Worm (Caenorhabditis elegans) whole organism, L4 larva: ENCODE measurements around the gene K02E10.7.

Source experiments
- D1046.2 ChIP-seq: fragments of 200-800 bp; sonication (Bioruptor generic); IDR thresholded peaks from 2 replicates; pipeline ENCODE4 v1.3.6; 2022; ENCODE audit warnings: missing genetic modification characterization, missing compliant biosample characterization
- F26F4.8 ChIP-seq: fragments of 200-800 bp; sonication (Bioruptor generic); conservative IDR thresholded peaks from 2 replicates; pipeline ENCODE4 v1.3.6; 2022; ENCODE audit warnings: missing genetic modification characterization, missing compliant biosample characterization
- F37D6.2 ChIP-seq: sonication (generic microtip); optimal IDR thresholded peaks from 2 replicates; lab custom pipeline; 2016; ENCODE audit warnings: mild to moderate bottlenecking, missing genetic modification characterization, missing compliant biosample characterization
- Y105C5A.15 ChIP-seq: fragments of 200-800 bp; sonication (Bioruptor generic); IDR thresholded peaks from 2 replicates; pipeline ENCODE4 v1.3.6; 2022; ENCODE audit warnings: missing genetic modification characterization, missing compliant biosample characterization
- ZK546.5 ChIP-seq, 2 experiments: sonication (generic microtip); optimal IDR thresholded peaks; 2 replicates each; lab custom pipeline; 2017; ENCODE audit warnings: missing biosample characterization in 2 of 2, missing genetic modification characterization in 2 of 2
- aha-1 ChIP-seq: fragments of 150-350 bp; peaks from one replicate; lab custom pipeline; 2014; ENCODE audit warnings: missing biosample characterization, missing genetic modification characterization
- aly-2 ChIP-seq: sonication (generic microtip); optimal IDR thresholded peaks from 2 replicates; lab custom pipeline; 2018; ENCODE audit warnings: missing biosample characterization, missing genetic modification characterization
- arid-1 ChIP-seq: fragments of 200-800 bp; sonication (Bioruptor generic); conservative IDR thresholded peaks from 2 replicates; pipeline ENCODE4 v1.3.6; 2022; ENCODE audit warnings: missing genetic modification reagents, missing genetic modification characterization, missing compliant biosample characterization
- ceh-44 ChIP-seq: fragments of 200-800 bp; sonication (Bioruptor generic); IDR thresholded peaks from 2 replicates; pipeline ENCODE4 v1.3.6; 2022; ENCODE audit warnings: missing genetic modification reagents, missing genetic modification characterization, missing compliant biosample characterization
- ces-1 ChIP-seq: fragments of 150-350 bp; sonication (generic microtip); optimal IDR thresholded peaks from 4 replicates; lab custom pipeline; 2014; ENCODE audit warnings: missing biosample characterization, missing genetic modification reagents, missing genetic modification characterization
- ctbp-1 ChIP-seq: fragments of 200-800 bp; sonication (Bioruptor generic); IDR thresholded peaks from 2 replicates; pipeline ENCODE4 v1.3.6; 2022; ENCODE audit warnings: missing genetic modification reagents, missing genetic modification characterization, missing compliant biosample characterization
- daf-16 ChIP-seq, 3 experiments: sonication (generic microtip); optimal IDR thresholded peaks; 2 replicates each; lab custom pipeline; 2016 to 2017; ENCODE audit warnings: missing genetic modification characterization in 3 of 3, missing genetic modification reagents in 3 of 3, mild to moderate bottlenecking in 2 of 3, missing compliant biosample characterization in 2 of 3, missing biosample characterization in 1 of 3, moderate library complexity in 1 of 3
- daf-8 ChIP-seq: fragments of 200-800 bp; sonication (Bioruptor generic); IDR thresholded peaks from 2 replicates; pipeline ENCODE4 v1.3.6; 2022; ENCODE audit warnings: missing genetic modification characterization, missing compliant biosample characterization
- dmd-6 ChIP-seq: fragments of 200-800 bp; sonication (Bioruptor generic); IDR thresholded peaks from 2 replicates; pipeline ENCODE4 v1.3.6; 2022; ENCODE audit warnings: missing genetic modification reagents, missing genetic modification characterization, missing compliant biosample characterization
- dmd-8 ChIP-seq: fragments of 200-800 bp; sonication (Bioruptor generic); IDR thresholded peaks from 2 replicates; pipeline ENCODE4 v1.3.6; 2022; ENCODE audit warnings: missing genetic modification characterization, missing compliant biosample characterization
- dpl-1 ChIP-seq: fragments of 150-350 bp; optimal IDR thresholded peaks from 2 replicates; lab custom pipeline; 2014; ENCODE audit warnings: missing biosample characterization, missing genetic modification reagents, missing genetic modification characterization
- gei-8 ChIP-seq: fragments of 200-800 bp; sonication (Bioruptor generic); optimal IDR thresholded peaks from 2 replicates; lab custom pipeline; 2018; ENCODE audit warnings: mild to moderate bottlenecking, missing genetic modification characterization, missing compliant biosample characterization
- hlh-30 ChIP-seq: sonication (generic microtip); optimal IDR thresholded peaks from 2 replicates; lab custom pipeline; 2017; ENCODE audit warnings: antibody characterized with exemption, mild to moderate bottlenecking, missing genetic modification characterization, missing compliant biosample characterization; ENCODE audit not compliant: insufficient read depth
- hmg-1.1 ChIP-seq: fragments of 200-800 bp; sonication (Bioruptor generic); IDR thresholded peaks from 2 replicates; pipeline ENCODE4 v1.3.6; 2022; ENCODE audit warnings: missing genetic modification reagents, missing genetic modification characterization, missing compliant biosample characterization
- lin-1 ChIP-seq: fragments of 200-800 bp; sonication (Bioruptor generic); IDR thresholded peaks from 2 replicates; pipeline ENCODE4 v1.3.6; 2022; ENCODE audit warnings: missing genetic modification reagents, missing genetic modification characterization, missing compliant biosample characterization
- lin-13 ChIP-seq: fragments of 150-350 bp; optimal IDR thresholded peaks from 2 replicates; lab custom pipeline; 2014; ENCODE audit warnings: missing biosample characterization, missing genetic modification reagents, missing genetic modification characterization
- lin-29 ChIP-seq: fragments of 200-800 bp; sonication (Bioruptor generic); IDR thresholded peaks from 2 replicates; pipeline ENCODE4 v1.3.6; 2022; ENCODE audit warnings: missing genetic modification reagents, missing genetic modification characterization, missing compliant biosample characterization
- lin-38 ChIP-seq: fragments of 200-800 bp; sonication (Bioruptor generic); IDR thresholded peaks from 2 replicates; pipeline ENCODE4 v1.3.6; 2022; ENCODE audit warnings: missing genetic modification reagents, missing genetic modification characterization, missing compliant biosample characterization
- lsy-2 ChIP-seq, 2 experiments: fragments of 150-350 bp in 1 of 2; sonication (generic microtip) in 1 of 2; optimal IDR thresholded peaks; 2 replicates each; lab custom pipeline; 2014 to 2017; ENCODE audit warnings: missing biosample characterization in 2 of 2, missing genetic modification characterization in 2 of 2
- madf-9 ChIP-seq: fragments of 200-800 bp; sonication (Bioruptor generic); conservative IDR thresholded peaks from 2 replicates; pipeline ENCODE4 v1.3.6; 2022; ENCODE audit warnings: missing genetic modification reagents, missing genetic modification characterization, missing compliant biosample characterization
- mdl-1 ChIP-seq, 2 experiments: fragments of 150-350 bp in 1 of 2; sonication (generic microtip) in 1 of 2; optimal IDR thresholded peaks; 2 replicates each; lab custom pipeline; 2014 to 2017; ENCODE audit warnings: missing biosample characterization in 2 of 2, missing genetic modification characterization in 2 of 2
- mes-2 ChIP-seq: sonication (generic microtip); optimal IDR thresholded peaks from 2 replicates; lab custom pipeline; 2016; ENCODE audit warnings: missing genotype, mild to moderate bottlenecking, missing genetic modification characterization, missing compliant biosample characterization; ENCODE audit not compliant: poor library complexity, severe bottlenecking
- mxl-2 ChIP-seq: fragments of 200-800 bp; sonication (Bioruptor generic); conservative IDR thresholded peaks from 2 replicates; pipeline ENCODE4 v1.3.6; 2022; ENCODE audit warnings: missing genetic modification reagents, missing genetic modification characterization, missing compliant biosample characterization
- nhr-10 ChIP-seq: fragments of 150-350 bp; optimal IDR thresholded peaks from 2 replicates; lab custom pipeline; 2014; ENCODE audit warnings: missing biosample characterization, missing genetic modification characterization
- nhr-102 ChIP-seq: sonication (generic microtip); optimal IDR thresholded peaks from 2 replicates; lab custom pipeline; 2016; ENCODE audit warnings: mild to moderate bottlenecking, missing genetic modification characterization, moderate library complexity, missing compliant biosample characterization
- nhr-25 ChIP-seq: sonication (generic microtip); optimal IDR thresholded peaks from 2 replicates; lab custom pipeline; 2017; ENCODE audit warnings: missing genetic modification characterization, mild to moderate bottlenecking, missing compliant biosample characterization, antibody characterized with exemption, moderate library complexity, borderline replicate concordance; ENCODE audit not compliant: insufficient read depth
- nhr-42 ChIP-seq: fragments of 200-800 bp; sonication (Bioruptor generic); IDR thresholded peaks from 2 replicates; pipeline ENCODE4 v1.3.6; 2022; ENCODE audit warnings: missing genetic modification characterization, missing compliant biosample characterization
- nhr-48 ChIP-seq: sonication (generic microtip); optimal IDR thresholded peaks from 2 replicates; lab custom pipeline; 2016; ENCODE audit warnings: mild to moderate bottlenecking, missing genetic modification characterization, missing compliant biosample characterization
- nhr-6 ChIP-seq: fragments of 150-350 bp; optimal IDR thresholded peaks from 2 replicates; lab custom pipeline; 2014; ENCODE audit warnings: missing biosample characterization, missing genetic modification characterization
- pqm-1 ChIP-seq: sonication (generic microtip); optimal IDR thresholded peaks from 2 replicates; lab custom pipeline; 2017; ENCODE audit warnings: missing biosample characterization, missing genetic modification characterization
- rbr-2 ChIP-seq: sonication (generic microtip); optimal IDR thresholded peaks from 2 replicates; lab custom pipeline; 2016; ENCODE audit warnings: missing genotype, missing genetic modification characterization, missing compliant biosample characterization
- saeg-2 ChIP-seq: fragments of 200-800 bp; sonication (Bioruptor generic); IDR thresholded peaks from 2 replicates; pipeline ENCODE4 v1.3.6; 2022; ENCODE audit warnings: missing genetic modification reagents, missing genetic modification characterization, missing compliant biosample characterization
- sdz-12 ChIP-seq: fragments of 200-800 bp; sonication (Bioruptor generic); optimal IDR thresholded peaks from 2 replicates; lab custom pipeline; 2018; ENCODE audit warnings: mild to moderate bottlenecking, missing genetic modification characterization, missing compliant biosample characterization
- set-16 ChIP-seq: fragments of 200-800 bp; sonication (Bioruptor generic); IDR thresholded peaks from 2 replicates; pipeline ENCODE4 v1.3.6; 2022; ENCODE audit warnings: missing genetic modification reagents, missing genetic modification characterization, missing compliant biosample characterization
- snpc-4 ChIP-seq: fragments of 150-350 bp; optimal IDR thresholded peaks from 2 replicates; lab custom pipeline; 2014; ENCODE audit warnings: missing biosample characterization, missing genetic modification characterization
- spr-1 ChIP-seq: sonication (generic microtip); optimal IDR thresholded peaks from 2 replicates; lab custom pipeline; 2016; ENCODE audit warnings: mild to moderate bottlenecking, missing genetic modification characterization, missing compliant biosample characterization
- tag-97 ChIP-seq: fragments of 200-800 bp; sonication (Bioruptor generic); IDR thresholded peaks from 2 replicates; pipeline ENCODE4 v1.3.6; 2022; ENCODE audit warnings: missing genetic modification characterization, missing compliant biosample characterization
- tra-1 ChIP-seq: fragments of 200-800 bp; sonication (Bioruptor generic); IDR thresholded peaks from 2 replicates; pipeline ENCODE4 v1.3.6; 2022; ENCODE audit warnings: missing genetic modification reagents, missing genetic modification characterization, missing compliant biosample characterization
- unc-130 ChIP-seq: sonication (generic microtip); optimal IDR thresholded peaks from 2 replicates; lab custom pipeline; 2016; ENCODE audit warnings: missing genetic modification reagents, missing genetic modification characterization, missing compliant biosample characterization
- vab-7 ChIP-seq: fragments of 200-800 bp; sonication (Bioruptor generic); IDR thresholded peaks from 2 replicates; pipeline ENCODE4 v1.3.6; 2022; ENCODE audit warnings: missing genetic modification reagents, missing genetic modification characterization, missing compliant biosample characterization
- ztf-7 ChIP-seq: fragments of 150-350 bp; optimal IDR thresholded peaks from 2 replicates; lab custom pipeline; 2014; ENCODE audit warnings: missing biosample characterization, missing genetic modification characterization

Gene K02E10.7

DNA sequence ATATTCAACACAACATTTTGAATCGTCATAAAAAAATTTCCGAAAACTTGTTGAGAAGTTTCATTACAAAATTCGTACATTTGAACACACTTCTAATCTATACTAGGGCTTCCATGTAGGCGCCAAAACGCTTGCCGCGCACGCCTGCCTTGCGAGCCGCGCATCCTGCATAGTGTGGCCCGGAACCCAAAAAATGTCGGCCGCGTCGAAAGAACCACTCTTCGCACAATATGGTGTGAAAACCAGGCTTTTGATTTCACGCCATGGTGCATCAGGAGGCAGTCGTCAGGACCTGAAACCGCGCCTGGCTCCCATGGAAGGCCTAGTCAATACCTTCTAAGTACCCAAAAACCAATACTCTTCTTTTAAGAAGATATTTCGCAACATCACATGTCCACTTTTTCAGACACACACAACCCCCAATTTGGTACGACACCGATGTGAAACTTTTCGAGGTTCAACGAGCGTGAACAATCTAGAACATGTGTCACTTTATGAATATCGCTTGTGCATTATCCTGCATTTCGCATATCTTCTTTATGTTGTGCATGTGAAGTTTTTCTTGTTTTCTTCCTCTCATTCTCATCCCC lies 14.7 kb downstream of the K02E10.7 start:
- TF ChIP-seq lin-13 (GFP tag; lab: Kevin White, UChicago) (no peak), lin-38 (GFP tag; lab: Robert Waterston, UW) (no peak), dmd-6 (no peak), set-16 (GFP tag; lab: Robert Waterston, UW) (peak; percentile 36; the same call in 1 of the 2 replicates), nhr-10 (tag; lab: Kevin White, UChicago) (no peak)

ce11 chrX:2488526-2489098 lies 19.7 kb downstream of the K02E10.7 start, which contains the start of gene hid-1:
Gene hid-1, plus strand, starts transcription at chrX:2489048.
- TF ChIP-seq vab-7 (GFP tag; lab: Robert Waterston, UW) (0 out of 2 replicates have a peak, but pooled peaks have one; percentile 7), aly-2 (tag; lab: Kevin White, UChicago) (no peak), lin-29 (GFP tag; lab: Robert Waterston, UW) (no peak), daf-8 (GFP tag; lab: Robert Waterston, UW) (no peak), hlh-30 (tag; lab: Kevin White, UChicago) (peak; percentile 37), dmd-8 (GFP tag; lab: Robert Waterston, UW) (no peak), ceh-44 (GFP tag; lab: Robert Waterston, UW) (no peak), mes-2 (peak; percentile 67), mdl-1 (tag; optimal IDR thresholded peaks at IDR 0.05; lab: Kevin White, UChicago) (peak in 1 of 2 experiments; percentile 40), ZK546.5 (tag; optimal IDR thresholded peaks at IDR 0.05; lab: Kevin White, UChicago) (no peak), hmg-1.1 (GFP tag; lab: Robert Waterston, UW) (0 out of 2 replicates have a peak, but pooled peaks have one; percentile 44), Y105C5A.15 (GFP tag; lab: Robert Waterston, UW) (no peak), nhr-42 (GFP tag; lab: Robert Waterston, UW) (no peak), aha-1 (tag; lab: Kevin White, UChicago) (peak; percentile 77), lin-1 (GFP tag; lab: Robert Waterston, UW) (no peak), ctbp-1 (GFP tag; lab: Robert Waterston, UW) (0 out of 2 replicates have a peak, but pooled peaks have one; percentile 51), F37D6.2 (tag; lab: Kevin White, UChicago) (peak; percentile 9), dpl-1 (no peak), snpc-4 (tag; lab: Kevin White, UChicago) (no peak), tra-1 (GFP tag; lab: Robert Waterston, UW) (no peak), nhr-48 (tag; lab: Kevin White, UChicago) (no peak), pqm-1 (tag; lab: Kevin White, UChicago) (peak; percentile 3), spr-1 (no peak), ces-1 (no peak), lsy-2 (tag; optimal IDR thresholded peaks at IDR 0.05; lab: Kevin White, UChicago) (peak in 1 of 2 experiments; percentile 54)
- TF ChIP-seq, all 104 proteins: peak for 10

DNA sequence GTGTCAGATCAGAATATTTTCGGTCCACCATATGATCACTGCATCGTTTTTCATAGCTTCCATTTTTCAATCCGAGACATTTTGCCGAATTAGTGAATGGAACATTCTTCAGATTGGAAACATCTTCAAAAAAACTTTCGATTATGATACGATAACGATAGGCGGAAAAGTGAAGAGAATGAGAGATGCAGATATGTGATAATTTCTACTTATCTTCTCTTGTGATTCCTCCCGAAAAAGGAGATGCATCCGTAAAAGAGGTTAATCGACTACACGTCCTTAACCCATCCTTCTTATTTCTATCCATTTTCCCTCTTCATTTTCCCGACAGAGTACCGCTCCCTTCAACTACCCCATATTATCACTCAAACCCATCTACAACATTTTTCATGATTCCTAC lies 25.3 kb downstream of the K02E10.7 start, which contains the start of gene K02E10.4:
Gene K02E10.4, plus strand, starts transcription at position 186 of the 400 bp plus-strand sequence.
- TF ChIP-seq sdz-12 (no peak), D1046.2 (GFP tag; lab: Robert Waterston, UW) (no peak), saeg-2 (GFP tag; lab: Robert Waterston, UW) (no peak), rbr-2 (no peak), gei-8 (GFP tag; lab: Kevin White, UChicago) (no peak), nhr-6 (no peak), arid-1 (no peak), dmd-8 (GFP tag; lab: Robert Waterston, UW) (no peak), nhr-25 (tag; lab: Kevin White, UChicago) (no peak), daf-16 (GFP tag; optimal IDR thresholded peaks at IDR 0.05; lab: Kevin White, UChicago) (no peak), daf-16 (tag; optimal IDR thresholded peaks at IDR 0.05; lab: Kevin White, UChicago) (no peak), F26F4.8 (GFP tag; lab: Robert Waterston, UW) (no peak), unc-130 (GFP tag; lab: Kevin White, UChicago) (no peak), madf-9 (GFP tag; lab: Robert Waterston, UW) (no peak), spr-1 (no peak), tag-97 (GFP tag; lab: Robert Waterston, UW) (no peak), nhr-102 (no peak), ztf-7 (no peak), mxl-2 (GFP tag; lab: Robert Waterston, UW) (no peak)
- TF ChIP-seq, all 104 proteins: peak for 0
